Fruit fly (Drosophila melanogaster) S2 (cell line): ENCODE data around the gene CG11333.

ENCODE experiments used
- CG8478 ChIP-seq: fragments of >200 bp; optimal IDR thresholded peaks from 2 replicates; lab custom pipeline; 2018
- CTCF ChIP-seq, 2 experiments: fragments of >200 bp; optimal IDR thresholded peaks; 2 replicates each; lab custom pipeline; 2018

DNA sequence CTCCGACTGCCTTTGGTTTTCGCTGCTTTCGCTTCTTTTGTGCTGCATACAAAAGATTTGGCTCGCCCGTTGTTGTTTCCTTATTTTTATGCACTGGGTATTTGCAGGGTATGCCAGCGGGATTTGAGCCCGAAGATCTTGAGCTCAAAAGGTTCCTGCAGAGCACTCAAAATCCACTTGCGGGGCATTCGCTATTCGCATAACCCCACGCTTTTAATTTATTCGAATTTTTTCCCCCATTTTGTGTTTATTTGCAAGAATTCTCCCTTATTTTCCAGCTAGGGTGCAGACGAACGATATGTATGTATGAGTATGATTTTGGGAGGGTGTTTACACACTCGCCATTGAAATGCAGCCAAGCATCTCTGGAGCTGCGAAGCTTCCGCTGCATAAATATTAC lies 41.1 kb upstream of the CG11333 start:
- TF ChIP-seq CTCF (optimal IDR thresholded peaks at IDR 0.05; lab: Kevin White, UChicago) (no peak), CG8478 (lab: Kevin White, UChicago) (no peak)
